Worm (Caenorhabditis elegans) whole organism, L1 larva: ENCODE measurements around the gene srh-30.
A peak's percentile ranks its signal among the peaks of the same experiment; 100 is the strongest.

Experiments used
- F16B12.6 ChIP-seq: fragments of 150-350 bp; optimal IDR thresholded peaks from 2 replicates; lab custom pipeline; 2014; ENCODE audit warnings: missing biosample characterization, missing genetic modification characterization
- blmp-1 ChIP-seq: fragments of 150-350 bp; optimal IDR thresholded peaks from 2 replicates; lab custom pipeline; 2014; ENCODE audit warnings: missing biosample characterization, missing genetic modification characterization
- ceh-82 ChIP-seq, 3 experiments: fragments of 150-350 bp in 1 of 3; sonication (generic microtip) in 2 of 3; optimal IDR thresholded peaks; 2 replicates each; lab custom pipeline; 2014 to 2017; ENCODE audit warnings: missing biosample characterization in 3 of 3, missing genetic modification characterization in 3 of 3
- ceh-88 ChIP-seq: fragments of 200-800 bp; sonication (Bioruptor generic); IDR thresholded peaks from 2 replicates; pipeline ENCODE4 v1.3.6; 2022; ENCODE audit warnings: missing genetic modification characterization, missing compliant biosample characterization
- ceh-90 ChIP-seq: sonication (generic microtip); optimal IDR thresholded peaks from 2 replicates; lab custom pipeline; 2016; ENCODE audit warnings: missing genetic modification characterization, missing compliant biosample characterization
- dpl-1 ChIP-seq, 3 experiments: fragments of 150-350 bp in 2 of 3; sonication (generic microtip) in 1 of 3; optimal IDR thresholded peaks; 2 replicates each; lab custom pipeline; 2014 to 2017; ENCODE audit warnings: missing biosample characterization in 3 of 3, missing genetic modification characterization in 3 of 3, missing genetic modification reagents in 3 of 3
- efl-1 ChIP-seq, 4 experiments: fragments of 150-350 bp; optimal IDR thresholded peaks in 3 of 4; peaks in 1 of 4; 1 replicate in 1 of 4; 2 replicates in 3 of 4; lab custom pipeline; 2014; ENCODE audit warnings: missing biosample characterization in 2 of 4, missing genetic modification characterization in 2 of 4, missing genetic modification reagents in 2 of 4
- efl-3 ChIP-seq: fragments of 200-800 bp; sonication (Bioruptor generic); optimal IDR thresholded peaks from 2 replicates; lab custom pipeline; 2018; ENCODE audit warnings: mild to moderate bottlenecking, missing genetic modification characterization, missing compliant biosample characterization
- egl-13 ChIP-seq: sonication (generic microtip); optimal IDR thresholded peaks from 2 replicates; lab custom pipeline; 2016; ENCODE audit warnings: missing genotype, missing genetic modification reagents, missing genetic modification characterization, missing compliant biosample characterization
- fkh-10 ChIP-seq: sonication (generic microtip); optimal IDR thresholded peaks from 2 replicates; lab custom pipeline; 2017; ENCODE audit warnings: missing biosample characterization, missing genetic modification reagents, missing genetic modification characterization
- fkh-8 ChIP-seq: sonication (generic microtip); optimal IDR thresholded peaks from 2 replicates; lab custom pipeline; 2016; ENCODE audit warnings: mild to moderate bottlenecking, missing genetic modification characterization, missing compliant biosample characterization
- grh-1 ChIP-seq: fragments of 200-800 bp; sonication (Bioruptor generic); IDR thresholded peaks from 2 replicates; pipeline ENCODE4 v1.3.6; 2022; ENCODE audit warnings: missing genetic modification reagents, missing genetic modification characterization, missing compliant biosample characterization
- irx-1 ChIP-seq: sonication (generic microtip); optimal IDR thresholded peaks from 2 replicates; lab custom pipeline; 2016; ENCODE audit warnings: missing genetic modification characterization, missing compliant biosample characterization
- isw-1 ChIP-seq: fragments of 200-800 bp; sonication (Bioruptor generic); IDR thresholded peaks from 2 replicates; pipeline ENCODE4 v1.3.6; 2022; ENCODE audit warnings: missing genetic modification characterization, missing compliant biosample characterization
- lin-14 ChIP-seq: fragments of 200-800 bp; sonication (Bioruptor generic); optimal IDR thresholded peaks from 2 replicates; lab custom pipeline; 2018; ENCODE audit warnings: mild to moderate bottlenecking, missing genetic modification characterization, moderate library complexity, missing compliant biosample characterization
- lin-35 ChIP-seq, 2 experiments: fragments of 150-350 bp; optimal IDR thresholded peaks; 2 replicates each; lab custom pipeline; 2014; ENCODE audit warnings: missing biosample characterization in 2 of 2, missing genetic modification characterization in 2 of 2, missing genetic modification reagents in 2 of 2
- lir-3 ChIP-seq: sonication (generic microtip); optimal IDR thresholded peaks from 2 replicates; lab custom pipeline; 2016; ENCODE audit warnings: mild to moderate bottlenecking, missing genetic modification characterization, moderate library complexity, missing compliant biosample characterization; ENCODE audit not compliant: poor library complexity
- lsy-2 ChIP-seq, 2 experiments: fragments of 150-350 bp; optimal IDR thresholded peaks; 2 replicates each; lab custom pipeline; 2014; ENCODE audit warnings: missing biosample characterization in 2 of 2, missing genetic modification characterization in 2 of 2
- mab-9 ChIP-seq: fragments of 200-800 bp; sonication (Bioruptor generic); IDR thresholded peaks from 2 replicates; pipeline ENCODE4 v1.3.6; 2022; ENCODE audit warnings: missing genetic modification reagents, missing genetic modification characterization, missing compliant biosample characterization
- mdl-1 ChIP-seq, 2 experiments: fragments of 150-350 bp; optimal IDR thresholded peaks; 2 replicates each; lab custom pipeline; 2014 to 2017; ENCODE audit warnings: missing biosample characterization in 2 of 2, missing genetic modification characterization in 2 of 2, inconsistent platforms in 1 of 2
- mep-1 ChIP-seq: fragments of 150-350 bp; optimal IDR thresholded peaks from 2 replicates; lab custom pipeline; 2014; ENCODE audit warnings: missing biosample characterization, missing genetic modification characterization
- nhr-11 ChIP-seq: fragments of 150-350 bp; optimal IDR thresholded peaks from 2 replicates; lab custom pipeline; 2014; ENCODE audit warnings: missing biosample characterization, missing genetic modification characterization
- nhr-19 ChIP-seq: fragments of 200-800 bp; sonication (Bioruptor generic); conservative IDR thresholded peaks from 2 replicates; pipeline ENCODE4 v1.3.6; 2022; ENCODE audit warnings: missing genetic modification characterization, missing compliant biosample characterization
- nhr-237 ChIP-seq: fragments of 150-350 bp; optimal IDR thresholded peaks from 2 replicates; lab custom pipeline; 2014; ENCODE audit warnings: missing biosample characterization, missing genetic modification characterization
- nhr-47 ChIP-seq: sonication (generic microtip); optimal IDR thresholded peaks from 2 replicates; lab custom pipeline; 2016; ENCODE audit warnings: mild to moderate bottlenecking, missing genetic modification characterization, moderate library complexity, missing compliant biosample characterization
- nhr-71 ChIP-seq: sonication (generic microtip); optimal IDR thresholded peaks from 2 replicates; lab custom pipeline; 2016; ENCODE audit warnings: mild to moderate bottlenecking, missing genetic modification characterization, moderate library complexity, missing compliant biosample characterization
- nhr-90 ChIP-seq: sonication (generic microtip); optimal IDR thresholded peaks from 2 replicates; lab custom pipeline; 2016; ENCODE audit warnings: mild to moderate bottlenecking, missing genetic modification characterization, missing compliant biosample characterization; ENCODE audit not compliant: poor library complexity
- snpc-4 ChIP-seq: fragments of 150-350 bp; optimal IDR thresholded peaks from 2 replicates; lab custom pipeline; 2014; ENCODE audit warnings: missing biosample characterization, missing genetic modification characterization
- swsn-7 ChIP-seq: sonication (generic microtip); optimal IDR thresholded peaks from 2 replicates; lab custom pipeline; 2016; ENCODE audit warnings: missing genetic modification characterization, missing compliant biosample characterization
- unc-86 ChIP-seq: sonication (generic microtip); optimal IDR thresholded peaks from 2 replicates; lab custom pipeline; 2016; ENCODE audit warnings: missing genetic modification characterization, missing compliant biosample characterization
- unc-98 ChIP-seq: fragments of 200-800 bp; sonication (Bioruptor generic); IDR thresholded peaks from 2 replicates; pipeline ENCODE4 v1.3.6; 2022; ENCODE audit warnings: missing genetic modification characterization, missing compliant biosample characterization
- vab-15 ChIP-seq: sonication (generic microtip); optimal IDR thresholded peaks from 2 replicates; lab custom pipeline; 2017; ENCODE audit warnings: missing genotype, mild to moderate bottlenecking, missing genetic modification characterization, missing compliant biosample characterization
- xbp-1 ChIP-seq: sonication (generic microtip); optimal IDR thresholded peaks from 2 replicates; lab custom pipeline; 2016; ENCODE audit warnings: missing genetic modification characterization, missing compliant biosample characterization
- zag-1 ChIP-seq: fragments of 150-350 bp; optimal IDR thresholded peaks from 2 replicates; lab custom pipeline; 2014; ENCODE audit warnings: missing biosample characterization, missing genetic modification characterization

Gene srh-30

DNA sequence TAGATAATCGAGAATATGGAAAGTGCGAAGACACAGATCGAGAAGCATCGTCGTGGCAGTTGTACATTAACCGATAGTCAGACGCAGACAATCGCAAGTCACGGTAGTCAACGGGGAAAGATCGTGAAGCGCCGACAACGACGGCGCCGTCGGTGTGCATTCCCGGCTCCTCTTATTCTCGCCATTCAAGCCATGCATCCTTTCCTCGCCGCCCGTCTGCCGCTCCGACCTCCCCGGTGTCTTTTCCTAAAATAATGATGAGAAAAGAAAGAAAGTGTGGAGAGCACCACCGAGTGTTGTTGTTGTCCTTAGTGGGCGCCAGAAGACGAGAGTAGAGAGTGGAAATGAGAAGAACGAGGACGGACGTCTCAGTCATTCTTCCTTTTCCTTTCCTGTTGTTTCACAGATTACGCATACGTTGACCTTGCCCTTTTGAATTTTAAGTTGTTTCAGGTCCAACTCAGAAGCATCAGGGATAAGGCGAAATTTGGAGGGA lies 22.2 kb upstream of the srh-30 start, which contains the start of gene ZC404.1:
Gene ZC404.1 (plus strand): TSS at position 446 of the 496 bp plus-strand sequence.
- no peak for TF ChIP-seq xbp-1 (tag; lab: Kevin White, UChicago)
- peak; percentile 12 for TF ChIP-seq nhr-47 (tag; lab: Kevin White, UChicago)
- peak; percentile 24 for TF ChIP-seq snpc-4 (tag; lab: Kevin White, UChicago)
- peak in 1 of 2 experiments; percentile 22 for TF ChIP-seq lsy-2 (tag; optimal IDR thresholded peaks at IDR 0.05; lab: Kevin White, UChicago)
- no peak for TF ChIP-seq zag-1 (tag; lab: Kevin White, UChicago)
- no peak for TF ChIP-seq efl-3 (GFP tag; lab: Kevin White, UChicago)
- no peak for TF ChIP-seq lir-3 (tag; lab: Kevin White, UChicago)
- no peak for TF ChIP-seq mdl-1 (tag; optimal IDR thresholded peaks at IDR 0.05; lab: Kevin White, UChicago)
- TF ChIP-seq swsn-7 (tag; lab: Kevin White, UChicago), result peak; percentile 21
- TF ChIP-seq efl-1 (optimal IDR thresholded peaks at IDR 0.05; lab: Kevin White, UChicago), result peak; percentile 3 to 8
- peak in 1 of 2 experiments; percentile 49 for TF ChIP-seq efl-1 (GFP tag; optimal IDR thresholded peaks at IDR 0.05 in 1 of 2; lab: Kevin White, UChicago)
- TF ChIP-seq unc-86 (tag; lab: Kevin White, UChicago), result peak; percentile 1
- TF ChIP-seq dpl-1 (GFP tag; optimal IDR thresholded peaks at IDR 0.05; lab: Kevin White, UChicago), result no peak
- TF ChIP-seq nhr-90 (tag; lab: Kevin White, UChicago), result no peak
- peak; percentile 64 for TF ChIP-seq fkh-8 (tag; lab: Kevin White, UChicago)
- TF ChIP-seq lin-14 (GFP tag; lab: Kevin White, UChicago), result peak; percentile 74
- TF ChIP-seq nhr-237 (tag; lab: Kevin White, UChicago), result no peak
- peak in 1 of 3 experiments; percentile 23 for TF ChIP-seq ceh-82 (tag; optimal IDR thresholded peaks at IDR 0.05; lab: Kevin White, UChicago)
- no peak for TF ChIP-seq ceh-88 (GFP tag; lab: Robert Waterston, UW)
- peak; percentile 36 for TF ChIP-seq nhr-71 (tag; lab: Kevin White, UChicago)
- no peak for TF ChIP-seq mab-9 (GFP tag; lab: Robert Waterston, UW)
- peak in 1 of 2 experiments; percentile 3 for TF ChIP-seq lin-35 (GFP tag; optimal IDR thresholded peaks at IDR 0.05; lab: Kevin White, UChicago)
- no peak for TF ChIP-seq ceh-90 (tag; lab: Kevin White, UChicago)
- TF ChIP-seq nhr-11, result no peak
- TF ChIP-seq nhr-19, result no peak
- no peak for TF ChIP-seq grh-1 (GFP tag; lab: Robert Waterston, UW)
- TF ChIP-seq, all 84 proteins: peak for 11

- TF ChIP-seq irx-1 (tag; lab: Kevin White, UChicago) (no peak), lsy-2 (tag; optimal IDR thresholded peaks at IDR 0.05; lab: Kevin White, UChicago) (peak in 1 of 2 experiments; percentile 41), lin-35 (GFP tag; optimal IDR thresholded peaks at IDR 0.05; lab: Kevin White, UChicago) (peak; percentile 7 to 60), dpl-1 (GFP tag; optimal IDR thresholded peaks at IDR 0.05; lab: Kevin White, UChicago) (peak in 2 of 3 experiments; percentile 26 to 70), efl-1 (optimal IDR thresholded peaks at IDR 0.05; lab: Kevin White, UChicago) (peak in 1 of 2 experiments; percentile 48), efl-1 (GFP tag; optimal IDR thresholded peaks at IDR 0.05 in 1 of 2; lab: Kevin White, UChicago) (peak; percentile 8 to 64), ceh-82 (tag; optimal IDR thresholded peaks at IDR 0.05; lab: Kevin White, UChicago) (no peak), F16B12.6 (tag; lab: Kevin White, UChicago) (peak; percentile 31)
- TF ChIP-seq, all 84 proteins: peak for 5
These were observed 21.4 kb upstream of the srh-30 start for ce11 chrV:6792973-6793372.

ce11 chrV:6792565-6792964 lies 21.0 kb upstream of the srh-30 start, which contains the start of gene gck-2:
gck-2 (minus strand) TSS chrV:6792665.
- TF ChIP-seq irx-1 (tag; lab: Kevin White, UChicago) (no peak), isw-1 (GFP tag; lab: Robert Waterston, UW) (no peak), mep-1 (no peak), xbp-1 (tag; lab: Kevin White, UChicago) (no peak), efl-3 (GFP tag; lab: Kevin White, UChicago) (no peak), snpc-4 (tag; lab: Kevin White, UChicago) (no peak), unc-98 (no peak)
- TF ChIP-seq, all 84 proteins: peak for 0

DNA sequence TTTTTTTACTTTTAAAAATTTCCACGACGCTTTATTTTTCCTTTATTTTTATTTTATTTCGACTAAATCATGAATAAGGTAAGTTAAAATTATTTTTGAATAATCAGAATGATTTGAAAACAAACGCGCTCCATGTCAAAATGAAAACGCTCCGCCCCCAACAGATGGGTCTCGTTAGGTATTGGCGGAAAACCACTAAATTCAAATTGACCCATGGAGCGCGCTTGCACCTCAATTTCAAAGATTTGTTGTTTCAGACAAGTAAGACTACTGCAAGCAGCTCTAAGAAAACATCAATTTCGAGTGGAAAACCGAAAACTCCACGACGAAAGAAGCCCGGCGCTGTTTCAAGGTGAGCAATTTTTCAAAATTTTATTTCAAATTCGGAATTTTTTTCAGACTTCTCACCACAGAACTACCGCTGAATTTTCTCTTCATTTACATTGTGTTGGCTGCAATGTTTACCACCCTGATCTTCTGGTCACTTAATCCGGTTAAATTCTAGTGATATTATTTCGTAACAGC lies 16.4 kb upstream of the srh-30 start, which contains the start of gene ZC404.2:
Gene ZC404.2 (plus strand): TSS at position 47 of the 525 bp plus-strand sequence.
- TF ChIP-seq lin-35 (GFP tag; optimal IDR thresholded peaks at IDR 0.05; lab: Kevin White, UChicago) (peak in 1 of 2 experiments; percentile 30), fkh-10 (GFP tag; lab: Kevin White, UChicago) (no peak), efl-1 (optimal IDR thresholded peaks at IDR 0.05; lab: Kevin White, UChicago) (peak in 1 of 2 experiments; percentile 68), efl-1 (GFP tag; optimal IDR thresholded peaks at IDR 0.05 in 1 of 2; lab: Kevin White, UChicago) (peak; percentile 38 to 86), blmp-1 (tag; lab: Kevin White, UChicago) (no peak), vab-15 (tag; lab: Kevin White, UChicago) (no peak), dpl-1 (GFP tag; optimal IDR thresholded peaks at IDR 0.05; lab: Kevin White, UChicago) (peak in 1 of 3 experiments; percentile 43), unc-86 (tag; lab: Kevin White, UChicago) (no peak), egl-13 (tag; lab: Kevin White, UChicago) (no peak)
